Worm (Caenorhabditis elegans): Measurements from ENCODE around the gene srab-26.

DNA sequence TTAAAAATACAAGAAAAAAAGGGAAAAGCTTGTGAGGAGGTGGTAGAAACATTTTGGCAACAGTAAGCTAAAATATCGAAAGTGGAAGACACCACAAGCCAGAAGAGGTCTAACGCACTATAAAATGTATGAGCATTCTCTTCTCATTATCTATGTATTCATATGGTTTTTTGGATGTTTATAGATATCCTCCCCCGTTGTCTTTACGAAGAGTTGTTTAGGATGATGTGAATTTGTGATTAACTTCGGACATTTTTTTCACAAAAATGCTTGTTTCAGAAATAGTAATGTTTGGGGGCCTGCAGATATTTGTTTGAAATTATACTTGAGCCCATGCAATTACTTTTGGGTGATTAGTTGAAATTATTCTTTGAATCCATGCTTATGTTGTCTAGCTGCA is 35.7 kb upstream of the srab-26 start, which contains the start of gene mec-9:
- no peak for TF ChIP-seq fkh-10 (GFP tag; optimal IDR thresholded peaks at IDR 0.05)
- TF ChIP-seq rbr-2 (tag; optimal IDR thresholded peaks at IDR 0.05): no peak
- TF ChIP-seq unc-62 (GFP tag; optimal IDR thresholded peaks at IDR 0.05 in 1 of 2): no peak
- no peak for TF ChIP-seq unc-62 (tag; optimal IDR thresholded peaks at IDR 0.05)
- no peak for TF ChIP-seq lin-39 (tag; optimal IDR thresholded peaks at IDR 0.05)
- no peak for TF ChIP-seq nhr-77 (tag; optimal IDR thresholded peaks at IDR 0.05)
- TF ChIP-seq T26A8.4 (GFP tag; IDR thresholded peaks at IDR 0.05): no peak
- no peak for TF ChIP-seq egl-27 (tag; optimal IDR thresholded peaks at IDR 0.05)
- no peak for TF ChIP-seq ceh-28 (tag; optimal IDR thresholded peaks at IDR 0.05)
- TF ChIP-seq daf-16 (GFP tag; optimal IDR thresholded peaks at IDR 0.05): no peak
- no peak for TF ChIP-seq daf-16 (tag; optimal IDR thresholded peaks at IDR 0.05)
- TF ChIP-seq fos-1 (tag; optimal IDR thresholded peaks at IDR 0.05): no peak
